Worm (Caenorhabditis elegans) whole organism, late embryonic: ENCODE measurements around the gene F59A6.13.

ENCODE experiments used
- C08G9.2 ChIP-seq: sonication (generic microtip); optimal IDR thresholded peaks from 2 replicates; lab custom pipeline; 2016; ENCODE audit warnings: mild to moderate bottlenecking, missing genetic modification characterization, moderate library complexity, missing compliant biosample characterization
- F13H6.1 ChIP-seq: sonication (generic microtip); optimal IDR thresholded peaks from 2 replicates; lab custom pipeline; 2016; ENCODE audit warnings: missing genetic modification characterization, missing compliant biosample characterization
- K02D7.2 ChIP-seq: sonication (generic microtip); optimal IDR thresholded peaks from 2 replicates; lab custom pipeline; 2017; ENCODE audit warnings: mild to moderate bottlenecking, missing genetic modification characterization, missing compliant biosample characterization
- K09A11.1 ChIP-seq: sonication (generic microtip); optimal IDR thresholded peaks from 2 replicates; lab custom pipeline; 2017; ENCODE audit warnings: antibody characterized with exemption, mild to moderate bottlenecking, missing genetic modification characterization, missing compliant biosample characterization; ENCODE audit not compliant: insufficient read depth
- T23F11.4 ChIP-seq: fragments of 200-800 bp; sonication (Bioruptor generic); optimal IDR thresholded peaks from 2 replicates; lab custom pipeline; 2018; ENCODE audit warnings: mild to moderate bottlenecking, missing genetic modification characterization, missing compliant biosample characterization
- Y22D7AL.16 ChIP-seq: sonication (generic microtip); optimal IDR thresholded peaks from 2 replicates; lab custom pipeline; 2016; ENCODE audit warnings: missing genetic modification characterization, missing compliant biosample characterization
- ama-1 ChIP-seq: fragments of 150-350 bp; optimal IDR thresholded peaks from 2 replicates; lab custom pipeline; 2014
- ceh-14 ChIP-seq: sonication (generic microtip); optimal IDR thresholded peaks from 2 replicates; lab custom pipeline; 2016; ENCODE audit warnings: missing genotype, missing genetic modification characterization, missing compliant biosample characterization
- ceh-18 ChIP-seq: sonication (generic microtip); optimal IDR thresholded peaks from 2 replicates; lab custom pipeline; 2016; ENCODE audit warnings: missing genetic modification characterization, missing compliant biosample characterization
- ceh-2 ChIP-seq: sonication (generic microtip); optimal IDR thresholded peaks from 2 replicates; lab custom pipeline; 2016; ENCODE audit warnings: missing genotype, missing genetic modification characterization, missing compliant biosample characterization
- ceh-22 ChIP-seq: sonication (generic microtip); optimal IDR thresholded peaks from 2 replicates; lab custom pipeline; 2017; ENCODE audit warnings: missing biosample characterization, missing genetic modification characterization
- ceh-24 ChIP-seq: sonication (generic microtip); optimal IDR thresholded peaks from 2 replicates; lab custom pipeline; 2016; ENCODE audit warnings: mild to moderate bottlenecking, missing genetic modification characterization, missing compliant biosample characterization
- ceh-30 ChIP-seq: fragments of 150-350 bp; optimal IDR thresholded peaks from 2 replicates; lab custom pipeline; 2014; ENCODE audit warnings: missing biosample characterization, missing genetic modification characterization
- ceh-34 ChIP-seq: sonication (generic microtip); optimal IDR thresholded peaks from 2 replicates; lab custom pipeline; 2016; ENCODE audit warnings: mild to moderate bottlenecking, missing genetic modification characterization, missing compliant biosample characterization
- ceh-45 ChIP-seq: fragments of 200-800 bp; sonication (Bioruptor generic); IDR thresholded peaks from 2 replicates; pipeline ENCODE4 v1.3.6; 2022; ENCODE audit warnings: missing genetic modification reagents, missing genetic modification characterization, missing compliant biosample characterization
- ceh-48 ChIP-seq: sonication (generic microtip); optimal IDR thresholded peaks from 2 replicates; lab custom pipeline; 2016; ENCODE audit warnings: missing genetic modification characterization, inconsistent platforms, missing compliant biosample characterization
- dmd-4 ChIP-seq: sonication (generic microtip); optimal IDR thresholded peaks from 2 replicates; lab custom pipeline; 2016; ENCODE audit warnings: borderline replicate concordance, missing genetic modification characterization, missing compliant biosample characterization
- dve-1 ChIP-seq: sonication (generic microtip); optimal IDR thresholded peaks from 2 replicates; lab custom pipeline; 2017; ENCODE audit warnings: antibody characterized with exemption, mild to moderate bottlenecking, missing genetic modification characterization, missing compliant biosample characterization
- elt-4 ChIP-seq: sonication (generic microtip); optimal IDR thresholded peaks from 2 replicates; lab custom pipeline; 2016; ENCODE audit warnings: missing genetic modification characterization, missing compliant biosample characterization
- ets-4 ChIP-seq: sonication (generic microtip); optimal IDR thresholded peaks from 2 replicates; lab custom pipeline; 2016; ENCODE audit warnings: missing genetic modification characterization, missing compliant biosample characterization
- eyg-1 ChIP-seq: sonication (generic microtip); optimal IDR thresholded peaks from 2 replicates; lab custom pipeline; 2016; ENCODE audit warnings: missing genotype, missing genetic modification characterization, missing compliant biosample characterization
- fkh-10 ChIP-seq: fragments of 150-350 bp; optimal IDR thresholded peaks from 2 replicates; lab custom pipeline; 2014; ENCODE audit warnings: missing biosample characterization, missing genetic modification reagents, missing genetic modification characterization
- gmeb-2 ChIP-seq: sonication (generic microtip); optimal IDR thresholded peaks from 2 replicates; lab custom pipeline; 2016; ENCODE audit warnings: missing genetic modification characterization, inconsistent platforms, missing compliant biosample characterization
- hlh-13 ChIP-seq: fragments of 200-800 bp; sonication (Bioruptor generic); optimal IDR thresholded peaks from 2 replicates; lab custom pipeline; 2018; ENCODE audit warnings: mild to moderate bottlenecking, missing genetic modification characterization, missing compliant biosample characterization
- hlh-15 ChIP-seq: sonication (generic microtip); optimal IDR thresholded peaks from 2 replicates; lab custom pipeline; 2016; ENCODE audit warnings: missing genetic modification characterization, missing compliant biosample characterization
- hlh-30 ChIP-seq: sonication (generic microtip); optimal IDR thresholded peaks from 2 replicates; lab custom pipeline; 2017; ENCODE audit warnings: antibody characterized with exemption, missing genetic modification characterization, missing compliant biosample characterization; ENCODE audit not compliant: insufficient read depth
- hlh-8 ChIP-seq: sonication (generic microtip); optimal IDR thresholded peaks from 2 replicates; lab custom pipeline; 2016; ENCODE audit warnings: missing genotype, missing genetic modification characterization, missing compliant biosample characterization
- lim-6 ChIP-seq: sonication (generic microtip); optimal IDR thresholded peaks from 2 replicates; lab custom pipeline; 2016; ENCODE audit warnings: missing genetic modification characterization, missing compliant biosample characterization
- madf-2 ChIP-seq: sonication (generic microtip); optimal IDR thresholded peaks from 2 replicates; lab custom pipeline; 2017; ENCODE audit warnings: missing genetic modification characterization, missing compliant biosample characterization
- nfya-1 ChIP-seq: sonication (generic microtip); optimal IDR thresholded peaks from 2 replicates; lab custom pipeline; 2017; ENCODE audit warnings: missing genetic modification characterization, mild to moderate bottlenecking, missing compliant biosample characterization, antibody characterized with exemption, moderate library complexity
- nhr-11 ChIP-seq: fragments of 150-350 bp; optimal IDR thresholded peaks from 2 replicates; lab custom pipeline; 2014; ENCODE audit warnings: missing biosample characterization, missing genetic modification characterization
- nhr-232 ChIP-seq: sonication (generic microtip); optimal IDR thresholded peaks from 2 replicates; lab custom pipeline; 2016; ENCODE audit warnings: missing genetic modification characterization, missing compliant biosample characterization
- npax-4 ChIP-seq: sonication (generic microtip); optimal IDR thresholded peaks from 2 replicates; lab custom pipeline; 2016; ENCODE audit warnings: missing genetic modification characterization, missing compliant biosample characterization
- pag-3 ChIP-seq: sonication (generic microtip); optimal IDR thresholded peaks from 2 replicates; lab custom pipeline; 2016; ENCODE audit warnings: missing compliant biosample characterization, missing genetic modification characterization, borderline replicate concordance
- pax-1 ChIP-seq: fragments of 150-350 bp; optimal IDR thresholded peaks from 2 replicates; lab custom pipeline; 2014; ENCODE audit warnings: missing biosample characterization, missing genetic modification characterization
- pha-2 ChIP-seq: sonication (generic microtip); optimal IDR thresholded peaks from 2 replicates; lab custom pipeline; 2017; ENCODE audit warnings: mild to moderate bottlenecking, missing genetic modification characterization, missing compliant biosample characterization
- pha-4 ChIP-seq: fragments of 150-350 bp; optimal IDR thresholded peaks from 2 replicates; lab custom pipeline; 2018; ENCODE audit warnings: missing biosample characterization, missing genetic modification reagents, missing genetic modification characterization
- pqm-1 ChIP-seq: sonication (generic microtip); optimal IDR thresholded peaks from 2 replicates; lab custom pipeline; 2016; ENCODE audit warnings: missing genetic modification characterization, missing compliant biosample characterization
- pros-1 ChIP-seq: fragments of 150-350 bp; optimal IDR thresholded peaks from 2 replicates; lab custom pipeline; 2014; ENCODE audit warnings: missing biosample characterization, missing genetic modification reagents, missing genetic modification characterization
- sdc-2 ChIP-seq: sonication (generic microtip); optimal IDR thresholded peaks from 2 replicates; lab custom pipeline; 2016; ENCODE audit warnings: missing genotype, missing genetic modification characterization, missing compliant biosample characterization
- syd-9 ChIP-seq: sonication (generic microtip); optimal IDR thresholded peaks from 2 replicates; lab custom pipeline; 2016; ENCODE audit warnings: mild to moderate bottlenecking, missing genetic modification characterization, moderate library complexity, missing compliant biosample characterization
- tbx-2 ChIP-seq: sonication (generic microtip); optimal IDR thresholded peaks from 2 replicates; lab custom pipeline; 2016; ENCODE audit warnings: missing genetic modification characterization, missing compliant biosample characterization
- tbx-7 ChIP-seq: sonication (generic microtip); optimal IDR thresholded peaks from 2 replicates; lab custom pipeline; 2016; ENCODE audit warnings: missing genotype, missing genetic modification characterization, missing compliant biosample characterization
- ttx-3 ChIP-seq: sonication (generic microtip); optimal IDR thresholded peaks from 2 replicates; lab custom pipeline; 2016; ENCODE audit warnings: missing genetic modification reagents, missing genetic modification characterization, missing compliant biosample characterization
- unc-55 ChIP-seq: sonication (generic microtip); optimal IDR thresholded peaks from 2 replicates; lab custom pipeline; 2017; ENCODE audit warnings: missing biosample characterization, missing genetic modification reagents, missing genetic modification characterization
- ztf-16 ChIP-seq: sonication (generic microtip); optimal IDR thresholded peaks from 2 replicates; lab custom pipeline; 2017; ENCODE audit warnings: missing genetic modification characterization, missing compliant biosample characterization

F59A6.13 gene

DNA sequence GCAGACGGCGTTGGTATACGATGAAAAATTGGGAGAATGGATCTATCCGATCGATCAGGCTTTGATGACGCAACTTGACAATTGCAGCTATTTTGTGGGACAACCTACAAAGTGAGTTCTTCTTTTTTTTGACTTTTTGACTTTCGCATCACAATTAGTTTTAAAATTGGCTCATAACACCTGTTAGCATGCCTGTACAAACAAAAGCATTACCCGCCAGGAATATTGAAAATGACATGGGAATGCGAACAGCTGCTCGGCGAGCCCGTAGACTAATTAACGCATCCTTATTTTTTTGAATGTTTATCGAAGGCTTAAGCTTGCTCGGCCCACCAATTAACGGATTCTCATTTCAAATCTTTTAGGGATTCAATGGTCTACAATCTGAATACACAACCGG lies 35.3 kb upstream of the F59A6.13 start:
- TF ChIP-seq pros-1 (tag; lab: Kevin White, UChicago), result no peak
- no peak for TF ChIP-seq F13H6.1 (tag; lab: Kevin White, UChicago)
- no peak for TF ChIP-seq pqm-1 (tag; lab: Kevin White, UChicago)
- TF ChIP-seq nhr-232 (tag; lab: Kevin White, UChicago), result no peak
- TF ChIP-seq eyg-1 (tag; lab: Kevin White, UChicago), result no peak
- TF ChIP-seq ceh-18 (tag; lab: Kevin White, UChicago), result no peak

- TF ChIP-seq K09A11.1 (tag; lab: Kevin White, UChicago) (no peak), nhr-232 (tag; lab: Kevin White, UChicago) (no peak), ceh-30 (no peak), npax-4 (no peak), ceh-48 (tag; lab: Kevin White, UChicago) (no peak), nfya-1 (tag; lab: Kevin White, UChicago) (no peak), ceh-34 (tag; lab: Kevin White, UChicago) (no peak), F13H6.1 (tag; lab: Kevin White, UChicago) (no peak), ceh-2 (tag; lab: Kevin White, UChicago) (no peak), ceh-22 (tag; lab: Kevin White, UChicago) (no peak), pha-4 (tag; lab: Kevin White, UChicago) (no peak), gmeb-2 (no peak), ttx-3 (tag; lab: Kevin White, UChicago) (no peak), C08G9.2 (tag; lab: Kevin White, UChicago) (no peak), pha-2 (tag; lab: Kevin White, UChicago) (no peak), hlh-8 (tag; lab: Kevin White, UChicago) (no peak), ceh-24 (tag; lab: Kevin White, UChicago) (no peak), ztf-16 (tag; lab: Kevin White, UChicago) (no peak), elt-4 (no peak)
Measured at ce11 chrII:4989802-4990201, 32.8 kb upstream of the F59A6.13 start, which contains the start of gene T27F7.12. T27F7.12 (plus strand) TSS chrII:4990102.

ce11 chrII:4992977-4993376 lies 29.6 kb upstream of the F59A6.13 start, which contains the start of gene pigb-1:
pigb-1 (minus strand) TSS chrII:4993077.
- TF ChIP-seq ets-4, result no peak
- no peak for TF ChIP-seq K02D7.2 (tag; lab: Kevin White, UChicago)
- TF ChIP-seq hlh-8 (tag; lab: Kevin White, UChicago), result no peak
- no peak for TF ChIP-seq nhr-11 (tag; lab: Kevin White, UChicago)
- no peak for TF ChIP-seq pax-1
- TF ChIP-seq ztf-16 (tag; lab: Kevin White, UChicago), result no peak

DNA sequence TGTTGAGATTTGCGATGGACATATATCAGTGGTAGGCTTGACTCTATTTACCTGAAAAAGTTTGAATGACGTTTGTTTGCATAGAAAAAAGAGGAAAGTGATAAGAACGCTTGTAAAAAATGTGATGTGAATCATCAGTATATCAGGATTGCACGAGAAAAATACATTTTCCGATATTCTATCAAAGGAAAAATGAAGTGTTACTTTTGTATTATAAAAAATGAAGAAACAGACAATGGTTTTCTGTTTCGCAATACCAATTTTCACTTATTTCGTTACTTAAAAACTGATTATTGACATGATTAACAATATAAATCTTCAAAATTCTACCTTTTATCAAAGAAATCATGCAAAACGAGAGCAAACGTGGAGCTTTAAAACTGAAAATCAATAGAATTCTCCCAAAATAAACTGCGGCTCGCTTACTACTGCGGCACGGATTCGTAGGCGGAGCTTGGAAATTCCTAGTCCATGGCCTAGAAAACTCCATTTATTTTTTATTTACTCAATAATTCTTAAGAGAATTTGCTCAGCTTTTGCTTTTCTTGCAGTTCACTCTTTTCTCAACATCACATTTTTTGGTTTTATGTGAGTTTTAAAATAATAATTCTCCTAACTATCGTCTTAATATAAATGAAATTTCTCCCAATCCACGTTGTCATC lies 28.9 kb upstream of the F59A6.13 start, which contains the start of the genes eif-1 and vps-24:
TSS of gene eif-1 (minus strand) at position 51 of the 663 bp plus-strand sequence.
TSS of gene vps-24 (plus strand) at position 469 of the 663 bp plus-strand sequence.
- TF ChIP-seq madf-2 (tag; lab: Kevin White, UChicago) (no peak), hlh-30 (tag; lab: Kevin White, UChicago) (no peak), ceh-14 (tag; lab: Kevin White, UChicago) (peak; percentile 16), hlh-13 (GFP tag; lab: Kevin White, UChicago) (no peak), dve-1 (tag; lab: Kevin White, UChicago) (no peak), fkh-10 (no peak), C08G9.2 (tag; lab: Kevin White, UChicago) (peak; percentile 47), ttx-3 (tag; lab: Kevin White, UChicago) (no peak), ceh-48 (tag; lab: Kevin White, UChicago) (peak; percentile 66), ets-4 (peak; percentile 27), pag-3 (tag; lab: Kevin White, UChicago) (no peak), ceh-2 (tag; lab: Kevin White, UChicago) (peak; percentile 5), pax-1 (no peak), ama-1 (no peak), tbx-2 (tag; lab: Kevin White, UChicago) (peak; percentile 62), ceh-24 (tag; lab: Kevin White, UChicago) (no peak), sdc-2 (tag; lab: Kevin White, UChicago) (no peak), ztf-16 (tag; lab: Kevin White, UChicago) (no peak), hlh-15 (tag; lab: Kevin White, UChicago) (no peak), ceh-45 (GFP tag; lab: Robert Waterston, UW) (no peak), dmd-4 (tag; lab: Kevin White, UChicago) (no peak), lim-6 (tag; lab: Kevin White, UChicago) (no peak), ceh-34 (tag; lab: Kevin White, UChicago) (peak; percentile 1), unc-55 (no peak), T23F11.4 (GFP tag; lab: Kevin White, UChicago) (no peak), syd-9 (tag; lab: Kevin White, UChicago) (no peak), Y22D7AL.16 (tag; lab: Kevin White, UChicago) (no peak), tbx-7 (tag; lab: Kevin White, UChicago) (peak; percentile 2)
